Fruit fly (Drosophila melanogaster) whole organism, adult: ENCODE results near the gene Tg.
"Not testable (repeated sequence)": the region's sequence is repeated elsewhere in the genome, so short reads cannot be mapped to it uniquely, and the experiment has no call there.

Experiments used
- CG11617 ChIP-seq: fragments of 200-800 bp; sonication (Bioruptor generic); optimal IDR thresholded peaks from 2 replicates; lab custom pipeline; 2017; ENCODE audit warnings: mild to moderate bottlenecking, missing biosample characterization, missing genetic modification reagents, missing genetic modification characterization
- CG12768 ChIP-seq: fragments of 200-800 bp; sonication (Bioruptor generic); optimal IDR thresholded peaks from 2 replicates; lab custom pipeline; 2017; ENCODE audit warnings: missing biosample characterization, missing genetic modification characterization, mild to moderate bottlenecking, moderate library complexity, missing genetic modification reagents
- CG14711 ChIP-seq: fragments of 200-800 bp; sonication (Bioruptor generic); optimal IDR thresholded peaks from 2 replicates; lab custom pipeline; 2018; ENCODE audit warnings: missing biosample characterization, mild to moderate bottlenecking, missing genetic modification characterization, moderate library complexity
- CG1620 ChIP-seq: fragments of 200-800 bp; sonication (Bioruptor generic); optimal IDR thresholded peaks from 2 replicates; lab custom pipeline; 2016; ENCODE audit warnings: missing biosample characterization, missing genetic modification characterization
- CG33017 ChIP-seq: fragments of 200-800 bp; sonication (Bioruptor generic); optimal IDR thresholded peaks from 2 replicates; lab custom pipeline; 2018; ENCODE audit warnings: missing biosample characterization, mild to moderate bottlenecking, missing genetic modification characterization, moderate library complexity
- CG5204 ChIP-seq: fragments of 200-800 bp; sonication (Bioruptor generic); optimal IDR thresholded peaks from 2 replicates; lab custom pipeline; 2016; ENCODE audit warnings: missing biosample characterization, missing genetic modification characterization
- CG7045 ChIP-seq: fragments of 200-800 bp; sonication (Bioruptor generic); optimal IDR thresholded peaks from 2 replicates; lab custom pipeline; 2017; ENCODE audit warnings: missing biosample characterization, mild to moderate bottlenecking, missing genetic modification characterization
- CG7101 ChIP-seq: fragments of 200-800 bp; sonication (Bioruptor generic); optimal IDR thresholded peaks from 2 replicates; lab custom pipeline; 2018; ENCODE audit warnings: missing biosample characterization, mild to moderate bottlenecking, missing genetic modification characterization, moderate library complexity
- Clk ChIP-seq: fragments of 200-800 bp; sonication (Bioruptor generic); optimal IDR thresholded peaks from 2 replicates; lab custom pipeline; 2017; ENCODE audit warnings: missing biosample characterization, missing genetic modification characterization
- Crg-1 ChIP-seq: fragments of 200-800 bp; sonication (Bioruptor generic); optimal IDR thresholded peaks from 2 replicates; lab custom pipeline; 2016; ENCODE audit warnings: missing biosample characterization, missing genetic modification characterization
- Hr96 ChIP-seq: fragments of 200-800 bp; sonication (Bioruptor generic); optimal IDR thresholded peaks from 2 replicates; lab custom pipeline; 2016; ENCODE audit warnings: missing biosample characterization, missing genetic modification characterization
- Mnt ChIP-seq: fragments of 200-800 bp; sonication (Bioruptor generic); optimal IDR thresholded peaks from 2 replicates; lab custom pipeline; 2016; ENCODE audit warnings: missing biosample characterization, mild to moderate bottlenecking, missing genetic modification characterization
- bab1 ChIP-seq: fragments of 200-800 bp; sonication (Bioruptor generic); optimal IDR thresholded peaks from 3 replicates; lab custom pipeline; 2019; ENCODE audit warnings: missing biosample characterization, mild to moderate bottlenecking, missing genetic modification characterization, moderate library complexity
- cic ChIP-seq: fragments of 200-800 bp; sonication (Bioruptor generic); optimal IDR thresholded peaks from 2 replicates; lab custom pipeline; 2017; ENCODE audit warnings: missing biosample characterization, mild to moderate bottlenecking, missing genetic modification characterization, moderate library complexity
- cnc ChIP-seq, 2 experiments: fragments of >200 bp; optimal IDR thresholded peaks; 2 replicates each; lab custom pipeline; 2017
- kay ChIP-seq: fragments of 200-800 bp; sonication (Bioruptor generic); peaks from one replicate; lab custom pipeline; 2016; ENCODE audit warnings: missing biosample characterization, missing genetic modification characterization, borderline replicate concordance
- ovo ChIP-seq: fragments of 200-800 bp; sonication (Bioruptor generic); optimal IDR thresholded peaks from 2 replicates; lab custom pipeline; 2016; ENCODE audit warnings: missing biosample characterization, missing genetic modification characterization
- pad ChIP-seq: fragments of 200-800 bp; sonication (Bioruptor generic); optimal IDR thresholded peaks from 3 replicates; lab custom pipeline; 2017; ENCODE audit warnings: missing biosample characterization, missing genetic modification characterization, mild to moderate bottlenecking, moderate library complexity, missing genetic modification reagents
- tj ChIP-seq: fragments of 200-800 bp; sonication (Bioruptor generic); optimal IDR thresholded peaks from 3 replicates; lab custom pipeline; 2017; ENCODE audit warnings: missing biosample characterization, mild to moderate bottlenecking, missing genetic modification characterization, moderate library complexity
- toe ChIP-seq: fragments of 200-800 bp; sonication (Bioruptor generic); optimal IDR thresholded peaks from 2 replicates; lab custom pipeline; 2016; ENCODE audit warnings: missing biosample characterization, missing genetic modification characterization

Tg gene

DNA sequence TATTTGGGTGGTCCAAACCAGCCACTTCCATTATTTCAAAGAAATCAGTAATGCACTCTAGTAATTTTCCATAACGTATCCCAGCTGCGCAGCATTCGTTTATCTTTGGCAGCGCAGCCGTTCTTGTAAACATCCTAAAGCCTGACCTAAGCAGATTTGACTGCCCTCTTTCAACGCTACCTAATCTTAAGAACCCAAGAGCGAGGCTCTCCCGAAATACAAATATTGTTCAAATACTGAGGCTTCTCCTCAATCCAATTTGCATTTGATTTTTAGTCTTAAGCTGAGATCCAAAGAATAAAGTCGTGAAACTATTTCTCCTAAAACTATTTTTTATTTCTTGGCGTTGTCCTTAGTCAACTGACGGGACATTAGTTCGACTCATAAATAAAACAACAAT, 27.6 kb upstream of the Tg start, which contains the start of gene CG7231:
Gene CG7231, plus strand, starts transcription at position 301 of the 400 bp plus-strand sequence.
- not testable (repeated sequence) for TF ChIP-seq CG5204 (GFP tag; lab: Kevin White, UChicago); kay (GFP tag; lab: Kevin White, UChicago); CG7101 (tag; lab: Kevin White, UChicago)

dm6 chr2L:7984059-7984800, 27.0 kb upstream of the Tg start, which contains the start of gene Snoo:
TSS of gene Snoo (minus strand) at chr2L:7984196.
- TF ChIP-seq cnc (optimal IDR thresholded peaks at IDR 0.05; lab: Kevin White, UChicago), result no peak
- TF ChIP-seq Mnt (GFP tag; lab: Kevin White, UChicago), result peak; percentile 89
- no peak for TF ChIP-seq CG11617
- TF ChIP-seq CG14711, result no peak
- TF ChIP-seq pad (GFP tag; lab: Kevin White, UChicago), result no peak
- TF ChIP-seq CG5204 (GFP tag; lab: Kevin White, UChicago), result no peak
- no peak for TF ChIP-seq CG12768 (GFP tag; lab: Kevin White, UChicago)
- TF ChIP-seq Hr96 (GFP tag; lab: Kevin White, UChicago), result no peak
- TF ChIP-seq CG33017 (tag; lab: Kevin White, UChicago), result peak; percentile 4
- no peak for TF ChIP-seq cic
- TF ChIP-seq bab1 (GFP tag; lab: Kevin White, UChicago), result peak; percentile 12
- TF ChIP-seq Crg-1 (GFP tag; lab: Kevin White, UChicago), result no peak
- peak; percentile 90 for TF ChIP-seq kay (GFP tag; lab: Kevin White, UChicago)
- TF ChIP-seq ovo, result no peak
- peak; percentile 3 for TF ChIP-seq CG7101 (tag; lab: Kevin White, UChicago)

DNA sequence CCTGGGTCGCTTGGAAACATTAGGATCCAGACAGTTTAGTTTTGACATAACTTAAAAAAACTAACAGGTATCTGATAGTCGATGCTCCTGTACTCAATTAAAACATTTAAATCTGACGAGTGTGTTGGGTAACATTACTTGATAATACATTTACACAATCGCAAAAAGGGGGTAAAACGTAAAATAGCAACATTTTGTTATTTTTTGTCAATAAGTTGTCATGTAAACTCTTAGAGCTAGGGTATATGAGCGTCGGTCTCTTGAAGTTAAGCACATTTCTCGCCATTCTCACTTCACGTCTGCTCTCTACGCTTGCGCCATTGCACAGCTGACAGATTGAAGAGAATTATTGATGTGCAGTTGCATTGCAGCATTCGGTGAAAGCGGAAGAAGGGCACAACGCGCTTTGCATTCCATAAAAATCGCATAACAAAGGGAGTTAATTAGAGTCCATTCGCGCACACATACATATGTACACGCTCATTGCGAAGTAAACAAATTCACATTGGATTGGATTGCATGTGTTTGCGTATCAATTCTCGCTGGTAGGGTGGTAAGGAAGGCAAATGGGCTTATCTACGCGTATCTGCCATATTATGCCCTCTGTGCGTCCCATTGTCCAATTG, 26.2 kb upstream of the Tg start:
- TF ChIP-seq CG33017 (tag; lab: Kevin White, UChicago) (no peak), pad (GFP tag; lab: Kevin White, UChicago) (no peak), cnc (optimal IDR thresholded peaks at IDR 0.05; lab: Kevin White, UChicago) (no peak), CG5204 (GFP tag; lab: Kevin White, UChicago) (no peak), CG1620 (no peak), Crg-1 (GFP tag; lab: Kevin White, UChicago) (peak; percentile 24), tj (peak; percentile 27), bab1 (GFP tag; lab: Kevin White, UChicago) (no peak), CG7101 (tag; lab: Kevin White, UChicago) (no peak), Hr96 (GFP tag; lab: Kevin White, UChicago) (peak; percentile 1), Mnt (GFP tag; lab: Kevin White, UChicago) (peak; percentile 55), cic (peak; percentile 62), kay (GFP tag; lab: Kevin White, UChicago) (no peak), ovo (no peak), CG11617 (peak; percentile 29), CG14711 (peak; percentile 2), Clk (no peak)

DNA sequence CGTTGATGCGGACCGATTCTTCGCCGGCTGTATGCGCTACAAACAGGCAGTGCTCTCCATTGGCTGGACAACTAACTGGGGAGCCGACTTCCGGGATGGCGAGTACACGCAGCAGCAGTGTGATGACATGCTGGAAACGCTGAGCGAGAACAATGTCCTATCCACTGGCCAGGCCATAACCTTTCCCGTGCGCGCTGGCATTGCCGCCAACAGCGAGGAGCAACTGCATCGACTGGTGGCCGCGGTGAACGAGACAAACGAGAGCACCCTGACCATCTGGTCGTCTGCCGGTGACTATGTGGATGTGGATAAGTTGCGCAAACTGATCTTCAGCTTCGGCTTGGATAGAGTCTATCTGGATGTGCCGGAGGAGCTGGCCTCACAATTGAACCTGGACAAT, 25.0 kb upstream of the Tg start:
- no peak for TF ChIP-seq toe (GFP tag; lab: Kevin White, UChicago)
- no peak for TF ChIP-seq CG7045
- TF ChIP-seq kay (GFP tag; lab: Kevin White, UChicago), result no peak

DNA sequence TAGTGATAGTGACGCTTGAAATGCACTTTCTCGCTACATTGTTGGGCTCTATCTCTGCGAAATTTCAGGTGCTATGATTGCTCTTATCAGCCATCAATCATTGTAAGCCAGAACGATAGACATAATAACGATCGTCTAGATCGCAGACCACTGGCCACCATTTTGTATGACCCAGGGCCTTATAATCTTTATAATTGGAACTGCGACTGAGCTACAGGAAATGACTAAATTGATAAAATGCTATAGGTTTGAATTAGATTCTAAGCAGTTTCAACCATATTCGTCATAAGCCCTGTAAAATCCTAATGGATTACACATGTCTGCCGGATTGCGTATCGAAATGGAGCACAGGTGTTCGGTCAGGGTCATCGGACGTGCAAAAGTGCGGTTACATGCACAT, 21.3 kb upstream of the Tg start:
- TF ChIP-seq bab1 (GFP tag; lab: Kevin White, UChicago) (no peak), Mnt (GFP tag; lab: Kevin White, UChicago) (peak; percentile 1), CG12768 (GFP tag; lab: Kevin White, UChicago) (no peak), cic (peak; percentile 62), CG7101 (tag; lab: Kevin White, UChicago) (peak; percentile 20)

DNA sequence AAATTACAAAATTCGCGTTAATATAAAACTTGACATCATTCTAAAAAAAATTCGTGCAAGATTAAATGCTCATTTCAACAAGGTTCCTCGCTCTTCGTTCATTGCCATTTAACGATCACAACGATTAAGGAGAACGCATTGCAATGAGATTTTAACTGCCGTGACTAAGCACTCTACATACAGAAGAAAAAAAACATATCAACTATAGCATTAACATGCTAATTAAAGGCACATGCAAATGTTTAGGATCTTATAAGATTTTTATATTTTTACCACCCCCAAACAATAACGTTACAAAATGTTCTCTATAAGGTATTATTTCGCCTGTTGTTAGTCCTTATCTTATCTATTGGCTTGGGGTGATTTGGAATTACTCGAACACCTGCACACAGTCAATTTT, 20.5 kb upstream of the Tg start:
- TF ChIP-seq cnc (optimal IDR thresholded peaks at IDR 0.05; lab: Kevin White, UChicago) (peak in 1 of 2 experiments; percentile 62), CG12768 (GFP tag; lab: Kevin White, UChicago) (no peak)

DNA sequence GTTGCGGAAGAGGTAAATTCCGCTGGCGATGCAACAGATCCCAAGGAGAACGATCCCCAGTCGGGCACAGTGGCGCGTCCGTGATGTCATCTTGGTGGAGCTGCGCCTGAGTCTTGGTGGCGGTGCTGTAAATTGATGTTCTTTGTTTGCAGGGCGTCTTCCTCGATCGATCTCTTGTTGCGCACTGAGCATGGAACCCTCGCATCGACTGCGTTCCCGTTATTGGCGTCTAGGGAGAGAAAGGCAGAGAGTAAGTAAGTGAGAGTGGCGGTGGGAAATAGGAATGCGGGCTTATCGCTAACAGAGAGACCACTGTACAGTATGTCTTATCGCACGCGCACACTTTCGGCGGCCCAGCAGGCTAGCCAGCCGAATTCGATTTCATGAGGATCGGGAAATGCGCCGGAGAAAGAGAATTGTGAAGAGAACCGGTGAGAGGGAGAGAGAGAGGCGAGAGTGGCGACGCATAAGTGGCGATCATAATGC, 19.8 kb upstream of the Tg start:
- TF ChIP-seq ovo (peak; percentile 80), cic (peak; percentile 27), Mnt (GFP tag; lab: Kevin White, UChicago) (peak; percentile 61), kay (GFP tag; lab: Kevin White, UChicago) (no peak), CG12768 (GFP tag; lab: Kevin White, UChicago) (no peak), CG7045 (no peak), bab1 (GFP tag; lab: Kevin White, UChicago) (no peak)
